Fruit fly (Drosophila melanogaster): ENCODE results near the gene CG18094.

CG18094 gene

DNA sequence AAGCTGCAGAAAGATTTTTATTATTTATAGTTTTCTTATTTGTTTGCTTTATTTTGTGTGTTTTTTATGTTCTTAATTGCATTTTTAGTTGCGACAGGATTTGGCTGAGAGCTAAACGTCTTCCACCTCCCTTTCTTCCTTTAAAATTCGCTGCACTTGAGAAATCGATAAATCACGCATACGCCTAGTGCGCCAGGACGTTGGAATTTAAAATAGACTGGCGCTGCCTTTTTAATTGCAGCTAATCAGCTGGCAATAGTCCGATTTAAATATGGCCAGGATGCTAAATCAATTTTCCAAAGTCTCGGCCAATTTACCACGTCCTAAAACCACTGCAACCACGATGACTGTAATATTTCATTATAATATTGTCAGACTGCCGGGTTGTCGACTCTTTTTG is 36.8 kb downstream of the CG18094 start:
- TF ChIP-seq hbn (GFP tag; IDR thresholded peaks at IDR 0.05; ENCODE audit: partially characterized antibody) = 0 out of 2 replicates have a peak, but pooled peaks have one; percentile 13
- peak; percentile 97 for TF ChIP-seq onecut (GFP tag; IDR thresholded peaks at IDR 0.05)
- TF ChIP-seq sens (GFP tag) = peak; percentile 69
- peak; percentile 27 for TF ChIP-seq Med (GFP tag)
- TF ChIP-seq pb (GFP tag; optimal IDR thresholded peaks at IDR 0.05) = no peak
- TF ChIP-seq CG7372 (GFP tag; IDR thresholded peaks at IDR 0.05) = peak; percentile 79
- no peak for TF ChIP-seq z (GFP tag; IDR thresholded peaks at IDR 0.05)

DNA sequence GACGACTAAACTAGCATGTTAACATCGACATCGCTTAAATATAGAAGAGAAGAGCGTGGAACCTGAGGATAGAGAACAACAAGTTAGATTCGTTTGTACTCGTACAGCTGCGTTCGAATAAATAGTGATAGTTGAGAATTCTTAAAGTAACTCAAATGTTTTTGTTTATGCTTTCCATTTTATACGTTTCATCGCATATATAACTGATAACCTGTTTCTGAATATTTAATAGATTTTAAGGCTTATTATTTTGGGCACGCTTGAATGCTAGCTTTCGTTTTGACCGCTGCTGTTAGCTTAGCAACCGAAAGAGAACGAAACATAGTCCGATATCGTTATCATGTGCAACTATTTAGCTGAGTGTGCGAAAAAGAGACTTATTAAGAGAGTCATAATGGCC is 38.2 kb downstream of the CG18094 start:
- TF ChIP-seq CG18619 (GFP tag; optimal IDR thresholded peaks at IDR 0.05) = peak; percentile 95
- TF ChIP-seq dysf (GFP tag; IDR thresholded peaks at IDR 0.05) = peak; percentile 98
- peak; percentile 98 for TF ChIP-seq CG34376 (GFP tag; optimal IDR thresholded peaks at IDR 0.05)
- peak; percentile 97 for TF ChIP-seq CG12391 (tag; optimal IDR thresholded peaks at IDR 0.05)
- TF ChIP-seq trh (GFP tag; optimal IDR thresholded peaks at IDR 0.05) = peak; percentile 77
- peak; percentile 97 for TF ChIP-seq fd3F (GFP tag; optimal IDR thresholded peaks at IDR 0.05)
- peak; percentile 91 for TF ChIP-seq nmo (GFP tag; optimal IDR thresholded peaks at IDR 0.05)
- peak; percentile 90 for TF ChIP-seq ken (GFP tag; IDR thresholded peaks at IDR 0.05)
- peak; percentile 90 for TF ChIP-seq exex (tag; optimal IDR thresholded peaks at IDR 0.05)
- TF ChIP-seq CG14667 (GFP tag; IDR thresholded peaks at IDR 0.05) = peak; percentile 93
- TF ChIP-seq jing (GFP tag; optimal IDR thresholded peaks at IDR 0.05) = peak; percentile 67
- TF ChIP-seq CG13123 (GFP tag; optimal IDR thresholded peaks at IDR 0.05) = peak; percentile 86
- peak; percentile 62 for TF ChIP-seq Sry-δ (GFP tag; optimal IDR thresholded peaks at IDR 0.05)
- no peak for TF ChIP-seq CG2129 (GFP tag; IDR thresholded peaks at IDR 0.05; ENCODE audit: partially characterized antibody)
- peak; percentile 79 for TF ChIP-seq CG10462 (GFP tag; optimal IDR thresholded peaks at IDR 0.05)
- peak; percentile 94 for TF ChIP-seq CG6175 (GFP tag; IDR thresholded peaks at IDR 0.05)
- peak; percentile 94 for TF ChIP-seq CG31224 (GFP tag; IDR thresholded peaks at IDR 0.05)
- no peak for TF ChIP-seq nau (GFP tag; optimal IDR thresholded peaks at IDR 0.05)
- TF ChIP-seq Deaf1 (tag; optimal IDR thresholded peaks at IDR 0.05) = peak; percentile 85
- TF ChIP-seq gsb (GFP tag; IDR thresholded peaks at IDR 0.05) = peak; percentile 97
- TF ChIP-seq Stat92E (GFP tag; optimal IDR thresholded peaks at IDR 0.05) = no peak
- peak; percentile 73; the same call in 2 of the 3 replicates for TF ChIP-seq jigr1 (GFP tag; IDR thresholded peaks at IDR 0.05)
- peak; percentile 96 for TF ChIP-seq wdn (GFP tag; IDR thresholded peaks at IDR 0.05)
- TF ChIP-seq CG15696 (tag; optimal IDR thresholded peaks at IDR 0.05) = peak; percentile 77
- TF ChIP-seq CG3281 (GFP tag; optimal IDR thresholded peaks at IDR 0.05) = peak; percentile 98
- peak; percentile 74 for TF ChIP-seq CG3065 (GFP tag; optimal IDR thresholded peaks at IDR 0.05)
- peak; percentile 96 for TF ChIP-seq Aef1 (GFP tag; IDR thresholded peaks at IDR 0.05)
- TF ChIP-seq grn (GFP tag; optimal IDR thresholded peaks at IDR 0.05) = peak; percentile 35
- peak; percentile 6 for TF ChIP-seq fd102C (GFP tag; optimal IDR thresholded peaks at IDR 0.05)
- peak; percentile 98 for TF ChIP-seq schlank (tag; optimal IDR thresholded peaks at IDR 0.05)
- peak; percentile 85 for TF ChIP-seq dm (GFP tag; optimal IDR thresholded peaks at IDR 0.05)
- peak; percentile 96 for TF ChIP-seq grau (tag; optimal IDR thresholded peaks at IDR 0.05)
- peak; percentile 96 for TF ChIP-seq CG7372 (GFP tag; IDR thresholded peaks at IDR 0.05)
- peak; percentile 59 for TF ChIP-seq ftz-f1 (GFP tag; optimal IDR thresholded peaks at IDR 0.05)
- TF ChIP-seq lov (optimal IDR thresholded peaks at IDR 0.05) = no peak
- TF ChIP-seq lov (GFP tag; IDR thresholded peaks at IDR 0.05) = peak; percentile 80; the same call in 2 of the 3 replicates
- peak; percentile 92 for TF ChIP-seq otp (GFP tag; IDR thresholded peaks at IDR 0.05)
- peak; percentile 74 for TF ChIP-seq YL-1 (GFP tag; optimal IDR thresholded peaks at IDR 0.05)
- TF ChIP-seq CG7786 (GFP tag; optimal IDR thresholded peaks at IDR 0.05) = peak; percentile 97
- peak; percentile 95 for TF ChIP-seq CG9215 (GFP tag; IDR thresholded peaks at IDR 0.05)
- TF ChIP-seq CG8281 (tag; optimal IDR thresholded peaks at IDR 0.05) = peak; percentile 80
- TF ChIP-seq mam (GFP tag; optimal IDR thresholded peaks at IDR 0.05) = peak; percentile 98
- peak; percentile 94 for TF ChIP-seq chm (GFP tag; IDR thresholded peaks at IDR 0.05)
- peak; percentile 95 for TF ChIP-seq CG9727 (GFP tag; optimal IDR thresholded peaks at IDR 0.05)
